Worm (Caenorhabditis elegans): ENCODE results near the gene bir-1.

Gene bir-1

ce11 chrV:11627837-11628236 is 16.4 kb upstream of the bir-1 start:
- TF ChIP-seq sptf-1 (tag; optimal IDR thresholded peaks at IDR 0.05) (no peak), lir-3 (tag; optimal IDR thresholded peaks at IDR 0.05; ENCODE audit: poor library complexity) (no peak), nhr-11 (tag; optimal IDR thresholded peaks at IDR 0.05) (no peak), lin-35 (GFP tag; optimal IDR thresholded peaks at IDR 0.05) (peak in 1 of 2 experiments; percentile 12), pax-3 (tag; optimal IDR thresholded peaks at IDR 0.05) (no peak), mdl-1 (tag; optimal IDR thresholded peaks at IDR 0.05) (no peak), irx-1 (tag; optimal IDR thresholded peaks at IDR 0.05) (no peak)

- TF ChIP-seq vab-15 (tag; optimal IDR thresholded peaks at IDR 0.05) (no peak), nhr-90 (tag; optimal IDR thresholded peaks at IDR 0.05; ENCODE audit: poor library complexity) (peak; percentile 1), dsc-1 (tag; optimal IDR thresholded peaks at IDR 0.05) (no peak), nhr-76 (tag; optimal IDR thresholded peaks at IDR 0.05) (no peak), efl-1 (optimal IDR thresholded peaks at IDR 0.05) (no peak), efl-1 (GFP tag; optimal IDR thresholded peaks at IDR 0.05 in 1 of 2) (peak in 1 of 2 experiments; percentile 1), nhr-77 (tag; optimal IDR thresholded peaks at IDR 0.05) (no peak), lin-35 (GFP tag; optimal IDR thresholded peaks at IDR 0.05) (no peak), elt-2 (tag; optimal IDR thresholded peaks at IDR 0.05) (peak; percentile 69), ets-5 (GFP tag; IDR thresholded peaks at IDR 0.05) (no peak), egl-27 (tag; optimal IDR thresholded peaks at IDR 0.05) (no peak), unc-30 (tag; optimal IDR thresholded peaks at IDR 0.05) (no peak), ceh-8 (GFP tag; optimal IDR thresholded peaks at IDR 0.05) (no peak), hlh-4 (tag; optimal IDR thresholded peaks at IDR 0.05) (no peak), grh-1 (GFP tag; IDR thresholded peaks at IDR 0.05) (no peak)
Observed at ce11 chrV:11629222-11630026, 14.9 kb upstream of the bir-1 start, which contains the start of gene F35B12.10. TSS of gene F35B12.10 (minus strand) at chrV:11629272.

- TF ChIP-seq lin-14 (GFP tag; optimal IDR thresholded peaks at IDR 0.05) (peak; percentile 18), egl-13 (tag; optimal IDR thresholded peaks at IDR 0.05) (no peak), nhr-71 (tag; optimal IDR thresholded peaks at IDR 0.05) (no peak), aha-1 (tag; optimal IDR thresholded peaks at IDR 0.05) (no peak), nhr-19 (GFP tag; conservative IDR thresholded peaks at IDR 0.05) (no peak), fkh-10 (GFP tag; optimal IDR thresholded peaks at IDR 0.05) (no peak), dsc-1 (tag; optimal IDR thresholded peaks at IDR 0.05) (peak; percentile 34), pax-3 (tag; optimal IDR thresholded peaks at IDR 0.05) (no peak)
Observed at ce11 chrV:11631128-11631527, 13.1 kb upstream of the bir-1 start.

ce11 chrV:11635587-11635986 is 8.7 kb upstream of the bir-1 start:
- TF ChIP-seq blmp-1 (tag; optimal IDR thresholded peaks at IDR 0.05) (no peak), ceh-63 (GFP tag; optimal IDR thresholded peaks at IDR 0.05) (no peak), ztf-4 (tag; optimal IDR thresholded peaks at IDR 0.05) (no peak), fos-1 (tag; optimal IDR thresholded peaks at IDR 0.05) (no peak)

- TF ChIP-seq nhr-28 (tag; optimal IDR thresholded peaks at IDR 0.05) (no peak), sptf-1 (tag; optimal IDR thresholded peaks at IDR 0.05) (no peak), mef-2 (tag; optimal IDR thresholded peaks at IDR 0.05) (no peak), nhr-90 (tag; optimal IDR thresholded peaks at IDR 0.05; ENCODE audit: poor library complexity) (no peak), elt-2 (tag; optimal IDR thresholded peaks at IDR 0.05) (no peak), efl-3 (GFP tag; optimal IDR thresholded peaks at IDR 0.05) (no peak), dsc-1 (tag; optimal IDR thresholded peaks at IDR 0.05) (no peak), nhr-47 (tag; optimal IDR thresholded peaks at IDR 0.05) (no peak), C04F5.9 (tag; optimal IDR thresholded peaks at IDR 0.05) (no peak), Y116A8C.19 (tag; optimal IDR thresholded peaks at IDR 0.05; ENCODE audit: borderline replicate concordance) (no peak), fos-1 (tag; optimal IDR thresholded peaks at IDR 0.05) (no peak), nhr-71 (tag; optimal IDR thresholded peaks at IDR 0.05) (no peak), elt-3 (tag; optimal IDR thresholded peaks at IDR 0.05) (no peak), ztf-4 (tag; optimal IDR thresholded peaks at IDR 0.05) (no peak), vab-15 (tag; optimal IDR thresholded peaks at IDR 0.05) (no peak), ceh-63 (GFP tag; optimal IDR thresholded peaks at IDR 0.05) (no peak), unc-30 (tag; optimal IDR thresholded peaks at IDR 0.05) (no peak), aha-1 (tag; optimal IDR thresholded peaks at IDR 0.05) (no peak)
Observed at ce11 chrV:11637191-11637590, 7.1 kb upstream of the bir-1 start, which contains the start of gene sipa-1. TSS of gene sipa-1 (minus strand) at chrV:11637291.
